Worm (Caenorhabditis elegans) whole organism, late embryonic: ENCODE data around the gene inx-3.

Source experiments
- C38D4.7 ChIP-seq: fragments of 200-800 bp; sonication (Bioruptor generic); optimal IDR thresholded peaks from 2 replicates; lab custom pipeline; 2018; ENCODE audit warnings: mild to moderate bottlenecking, missing genetic modification characterization, moderate library complexity, missing compliant biosample characterization
- K02D7.2 ChIP-seq: sonication (generic microtip); optimal IDR thresholded peaks from 2 replicates; lab custom pipeline; 2017; ENCODE audit warnings: mild to moderate bottlenecking, missing genetic modification characterization, missing compliant biosample characterization
- Y22D7AL.16 ChIP-seq: sonication (generic microtip); optimal IDR thresholded peaks from 2 replicates; lab custom pipeline; 2016; ENCODE audit warnings: missing genetic modification characterization, missing compliant biosample characterization
- ahr-1 ChIP-seq: sonication (generic microtip); optimal IDR thresholded peaks from 2 replicates; lab custom pipeline; 2016; ENCODE audit warnings: missing genetic modification characterization, missing compliant biosample characterization
- ceh-18 ChIP-seq: sonication (generic microtip); optimal IDR thresholded peaks from 2 replicates; lab custom pipeline; 2016; ENCODE audit warnings: missing genetic modification characterization, missing compliant biosample characterization
- ceh-24 ChIP-seq: sonication (generic microtip); optimal IDR thresholded peaks from 2 replicates; lab custom pipeline; 2016; ENCODE audit warnings: mild to moderate bottlenecking, missing genetic modification characterization, missing compliant biosample characterization
- ceh-30 ChIP-seq: fragments of 150-350 bp; optimal IDR thresholded peaks from 2 replicates; lab custom pipeline; 2014; ENCODE audit warnings: missing biosample characterization, missing genetic modification characterization
- ceh-34 ChIP-seq: sonication (generic microtip); optimal IDR thresholded peaks from 2 replicates; lab custom pipeline; 2016; ENCODE audit warnings: mild to moderate bottlenecking, missing genetic modification characterization, missing compliant biosample characterization
- elt-2 ChIP-seq: sonication (generic microtip); optimal IDR thresholded peaks from 2 replicates; lab custom pipeline; 2016; ENCODE audit warnings: missing genetic modification reagents, missing genetic modification characterization, missing compliant biosample characterization
- hlh-13 ChIP-seq: fragments of 200-800 bp; sonication (Bioruptor generic); optimal IDR thresholded peaks from 2 replicates; lab custom pipeline; 2018; ENCODE audit warnings: mild to moderate bottlenecking, missing genetic modification characterization, missing compliant biosample characterization
- hlh-30 ChIP-seq: sonication (generic microtip); optimal IDR thresholded peaks from 2 replicates; lab custom pipeline; 2017; ENCODE audit warnings: antibody characterized with exemption, missing genetic modification characterization, missing compliant biosample characterization; ENCODE audit not compliant: insufficient read depth
- lim-6 ChIP-seq: sonication (generic microtip); optimal IDR thresholded peaks from 2 replicates; lab custom pipeline; 2016; ENCODE audit warnings: missing genetic modification characterization, missing compliant biosample characterization
- lin-11 ChIP-seq: fragments of 200-800 bp; sonication (Bioruptor generic); optimal IDR thresholded peaks from 2 replicates; lab custom pipeline; 2018; ENCODE audit warnings: mild to moderate bottlenecking, missing genetic modification characterization, missing compliant biosample characterization
- nfya-1 ChIP-seq: sonication (generic microtip); optimal IDR thresholded peaks from 2 replicates; lab custom pipeline; 2017; ENCODE audit warnings: missing genetic modification characterization, mild to moderate bottlenecking, missing compliant biosample characterization, antibody characterized with exemption, moderate library complexity
- npax-4 ChIP-seq: sonication (generic microtip); optimal IDR thresholded peaks from 2 replicates; lab custom pipeline; 2016; ENCODE audit warnings: missing genetic modification characterization, missing compliant biosample characterization
- pag-3 ChIP-seq: sonication (generic microtip); optimal IDR thresholded peaks from 2 replicates; lab custom pipeline; 2016; ENCODE audit warnings: missing compliant biosample characterization, missing genetic modification characterization, borderline replicate concordance
- pqm-1 ChIP-seq: sonication (generic microtip); optimal IDR thresholded peaks from 2 replicates; lab custom pipeline; 2016; ENCODE audit warnings: missing genetic modification characterization, missing compliant biosample characterization
- pros-1 ChIP-seq: fragments of 150-350 bp; optimal IDR thresholded peaks from 2 replicates; lab custom pipeline; 2014; ENCODE audit warnings: missing biosample characterization, missing genetic modification reagents, missing genetic modification characterization
- ref-2 ChIP-seq: sonication (generic microtip); optimal IDR thresholded peaks from 2 replicates; lab custom pipeline; 2016; ENCODE audit warnings: missing genetic modification characterization, missing compliant biosample characterization
- rnt-1 ChIP-seq: sonication (generic microtip); optimal IDR thresholded peaks from 2 replicates; lab custom pipeline; 2016; ENCODE audit warnings: missing genetic modification characterization, missing compliant biosample characterization
- sdc-2 ChIP-seq: sonication (generic microtip); optimal IDR thresholded peaks from 2 replicates; lab custom pipeline; 2016; ENCODE audit warnings: missing genotype, missing genetic modification characterization, missing compliant biosample characterization
- sox-2 ChIP-seq: fragments of 200-800 bp; sonication (Bioruptor generic); IDR thresholded peaks from 2 replicates; pipeline ENCODE4 v1.3.6; 2022; ENCODE audit warnings: missing genetic modification reagents, missing genetic modification characterization, missing compliant biosample characterization
- tbx-2 ChIP-seq: sonication (generic microtip); optimal IDR thresholded peaks from 2 replicates; lab custom pipeline; 2016; ENCODE audit warnings: missing genetic modification characterization, missing compliant biosample characterization
- unc-42 ChIP-seq: sonication (generic microtip); optimal IDR thresholded peaks from 2 replicates; lab custom pipeline; 2016; ENCODE audit warnings: missing genotype, missing genetic modification characterization, missing compliant biosample characterization
- unc-86 ChIP-seq: sonication (generic microtip); optimal IDR thresholded peaks from 2 replicates; lab custom pipeline; 2016; ENCODE audit warnings: missing genetic modification characterization, missing compliant biosample characterization

Gene inx-3

DNA sequence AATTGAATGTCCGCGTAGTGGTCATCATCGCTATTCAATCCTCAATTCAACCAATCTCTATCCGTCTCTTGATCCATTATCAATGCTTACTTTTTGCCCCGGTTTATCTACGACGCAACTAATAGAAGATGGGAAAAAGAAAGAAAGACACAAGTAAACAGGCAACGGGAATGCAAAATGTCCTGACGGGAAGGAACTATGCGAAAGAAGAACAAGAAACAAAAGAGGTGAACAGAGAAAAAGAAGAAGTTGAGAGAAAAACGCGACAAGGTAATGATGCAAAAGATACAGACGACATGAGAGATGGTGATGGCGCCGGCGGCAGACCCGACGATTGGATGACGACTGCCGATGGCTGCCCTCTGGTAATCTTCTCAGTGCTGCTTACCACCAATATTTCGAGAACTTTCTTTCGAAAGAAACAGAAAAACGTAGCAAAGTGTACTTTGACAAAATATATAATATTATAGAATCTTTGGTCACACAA lies 46.1 kb downstream of the inx-3 start:
- TF ChIP-seq ceh-18 (peak; percentile 80), lim-6 (tag; lab: Kevin White, UChicago) (no peak), tbx-2 (peak; percentile 3), nfya-1 (tag; lab: Kevin White, UChicago) (peak; percentile 76), elt-2 (tag; lab: Kevin White, UChicago) (peak; percentile 31), ceh-34 (tag; lab: Kevin White, UChicago) (no peak), sox-2 (GFP tag; lab: Robert Waterston, UW) (no peak), ref-2 (tag; lab: Kevin White, UChicago) (peak; percentile 42)

DNA sequence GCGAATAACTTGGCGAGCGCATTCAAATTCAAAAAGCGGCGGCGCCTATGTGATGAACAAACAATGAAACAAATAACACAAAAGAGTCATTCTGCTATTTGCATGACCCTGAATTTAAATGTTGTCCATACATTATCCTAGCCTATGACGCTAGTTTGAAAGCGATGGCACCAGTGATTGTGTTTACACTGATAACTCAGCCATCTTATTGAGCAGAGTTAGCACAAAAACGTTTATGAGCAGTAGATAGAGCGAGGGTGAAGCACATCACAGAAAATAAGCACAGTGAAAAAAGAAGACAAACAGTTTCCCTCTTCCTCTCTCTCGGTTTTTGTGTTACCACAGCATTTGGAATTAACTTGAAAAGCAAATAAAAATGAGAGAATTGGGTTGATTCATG lies 47.3 kb downstream of the inx-3 start:
- TF ChIP-seq pag-3 (tag; lab: Kevin White, UChicago): no peak
- TF ChIP-seq ceh-30: no peak
- no peak for TF ChIP-seq K02D7.2 (tag; lab: Kevin White, UChicago)
- no peak for TF ChIP-seq unc-42 (tag; lab: Kevin White, UChicago)
- TF ChIP-seq pqm-1: no peak
- no peak for TF ChIP-seq lin-11 (tag; lab: Kevin White, UChicago)
- no peak for TF ChIP-seq rnt-1
- no peak for TF ChIP-seq npax-4 (tag; lab: Kevin White, UChicago)
- TF ChIP-seq hlh-30 (tag; lab: Kevin White, UChicago): no peak
- TF ChIP-seq Y22D7AL.16 (tag; lab: Kevin White, UChicago): no peak
- no peak for TF ChIP-seq unc-86
- TF ChIP-seq ceh-24 (tag; lab: Kevin White, UChicago): no peak
- no peak for TF ChIP-seq C38D4.7
- TF ChIP-seq ahr-1 (tag; lab: Kevin White, UChicago): no peak
- no peak for TF ChIP-seq sdc-2 (tag; lab: Kevin White, UChicago)
- TF ChIP-seq ceh-18: no peak
- no peak for TF ChIP-seq pros-1 (tag; lab: Kevin White, UChicago)
- no peak for TF ChIP-seq hlh-13 (GFP tag; lab: Kevin White, UChicago)
